Fruit fly (Drosophila melanogaster) whole organism, embryonic: Measurements from ENCODE around the gene Rab19.
A peak's percentile ranks its signal among the peaks of the same experiment; 100 is the strongest.

Experiments
- Awh ChIP-seq: fragments of 200-800 bp; sonication (Bioruptor generic); IDR thresholded peaks from 2 replicates; pipeline ENCODE4, ENCODE4 v1.3.6; 2022; ENCODE audit warnings: missing biosample characterization, missing genetic modification characterization
- CG1024 ChIP-seq: fragments of 200-800 bp; sonication (Bioruptor generic); IDR thresholded peaks from 2 replicates; pipeline ENCODE4 v1.3.6; 2022; ENCODE audit warnings: missing biosample characterization, missing genetic modification characterization
- CG10543 ChIP-seq: fragments of 200-800 bp; sonication (Bioruptor generic); optimal IDR thresholded peaks from 3 replicates; lab custom pipeline; 2017; ENCODE audit warnings: missing biosample characterization, mild to moderate bottlenecking, missing genetic modification characterization, moderate library complexity
- CG11456 ChIP-seq: fragments of 200-800 bp; sonication (Bioruptor generic); IDR thresholded peaks from 3 replicates; pipeline ENCODE4 v1.3.6; 2022; ENCODE audit warnings: missing biosample characterization, missing genetic modification characterization
- CG11560 ChIP-seq: fragments of 200-800 bp; sonication (Bioruptor generic); IDR thresholded peaks from 3 replicates; pipeline ENCODE4 v1.3.6; 2022; ENCODE audit warnings: missing biosample characterization, missing genetic modification characterization
- CG11723 ChIP-seq: fragments of 200-800 bp; sonication (Bioruptor generic); optimal IDR thresholded peaks from 2 replicates; lab custom pipeline; 2017; ENCODE audit warnings: missing biosample characterization, mild to moderate bottlenecking, missing genetic modification characterization
- CG1233 ChIP-seq: fragments of 200-800 bp; sonication (Bioruptor generic); optimal IDR thresholded peaks from 4 replicates; lab custom pipeline; 2018; ENCODE audit warnings: missing biosample characterization, mild to moderate bottlenecking, missing genetic modification characterization
- CG12769 ChIP-seq: fragments of 200-800 bp; sonication (Bioruptor generic); optimal IDR thresholded peaks from 2 replicates; lab custom pipeline; 2019; ENCODE audit warnings: missing biosample characterization, mild to moderate bottlenecking, missing genetic modification characterization, moderate library complexity
- CG15073 ChIP-seq: fragments of 200-800 bp; sonication (Bioruptor generic); optimal IDR thresholded peaks from 2 replicates; lab custom pipeline; 2016; ENCODE audit warnings: missing biosample characterization, missing genetic modification characterization
- CG1529 ChIP-seq: fragments of 200-800 bp; sonication (Bioruptor generic); optimal IDR thresholded peaks from 3 replicates; lab custom pipeline; 2018; ENCODE audit warnings: missing biosample characterization, missing genetic modification characterization
- CG16863 ChIP-seq: fragments of 200-800 bp; sonication (Bioruptor generic); optimal IDR thresholded peaks from 3 replicates; lab custom pipeline; 2016; ENCODE audit warnings: missing biosample characterization, missing genetic modification characterization
- CG18619 ChIP-seq: fragments of 200-800 bp; sonication (Bioruptor generic); optimal IDR thresholded peaks from 3 replicates; lab custom pipeline; 2017; ENCODE audit warnings: missing biosample characterization, mild to moderate bottlenecking, missing genetic modification characterization
- CG2202 ChIP-seq: fragments of 200-800 bp; sonication (Bioruptor generic); optimal IDR thresholded peaks from 2 replicates; lab custom pipeline; 2018; ENCODE audit warnings: missing biosample characterization, mild to moderate bottlenecking, missing genetic modification characterization
- CG2678 ChIP-seq: fragments of 200-800 bp; sonication (Bioruptor generic); optimal IDR thresholded peaks from 3 replicates; lab custom pipeline; 2019; ENCODE audit warnings: missing biosample characterization, mild to moderate bottlenecking, missing genetic modification characterization, moderate library complexity
- CG32772 ChIP-seq: fragments of 200-800 bp; sonication (Bioruptor generic); IDR thresholded peaks from 2 replicates; pipeline ENCODE4 v1.3.6; 2022; ENCODE audit warnings: missing biosample characterization, missing genetic modification characterization
- CG34224 ChIP-seq: fragments of 200-800 bp; sonication (Bioruptor generic); IDR thresholded peaks from 3 replicates; pipeline ENCODE4 v1.3.6; 2022; ENCODE audit warnings: missing biosample characterization, missing genetic modification characterization; ENCODE audit not compliant: partially characterized antibody
- CG43689 ChIP-seq: fragments of 200-800 bp; sonication (Bioruptor generic); IDR thresholded peaks from 2 replicates; pipeline ENCODE4 v1.3.6; 2022; ENCODE audit warnings: missing biosample characterization, missing genetic modification characterization
- CG4820 ChIP-seq: fragments of 200-800 bp; sonication (Bioruptor generic); optimal IDR thresholded peaks from 3 replicates; lab custom pipeline; 2016; ENCODE audit warnings: missing biosample characterization, missing genetic modification characterization
- CG6683 ChIP-seq: fragments of 200-800 bp; sonication (Bioruptor generic); optimal IDR thresholded peaks from 2 replicates; lab custom pipeline; 2017; ENCODE audit warnings: missing biosample characterization, mild to moderate bottlenecking, missing genetic modification characterization, missing genetic modification reagents
- CG7786 ChIP-seq: fragments of 200-800 bp; sonication (Bioruptor generic); optimal IDR thresholded peaks from 2 replicates; lab custom pipeline; 2016; ENCODE audit warnings: missing biosample characterization, missing genetic modification characterization
- CG7928 ChIP-seq: fragments of 200-800 bp; sonication (Bioruptor generic); optimal IDR thresholded peaks from 2 replicates; lab custom pipeline; 2017; ENCODE audit warnings: missing biosample characterization, mild to moderate bottlenecking, missing genetic modification characterization
- CG8944 ChIP-seq: fragments of 200-800 bp; sonication (Bioruptor generic); optimal IDR thresholded peaks from 3 replicates; lab custom pipeline; 2016; ENCODE audit warnings: missing biosample characterization, missing genetic modification characterization
- CG9609 ChIP-seq: fragments of 200-800 bp; sonication (Bioruptor generic); optimal IDR thresholded peaks from 3 replicates; lab custom pipeline; 2016; ENCODE audit warnings: missing biosample characterization, missing genetic modification characterization
- CG9797 ChIP-seq: fragments of 200-800 bp; sonication (Bioruptor generic); optimal IDR thresholded peaks from 3 replicates; lab custom pipeline; 2018; ENCODE audit warnings: missing biosample characterization, mild to moderate bottlenecking, missing genetic modification characterization
- Drgx ChIP-seq: fragments of 200-800 bp; sonication (Bioruptor generic); IDR thresholded peaks from 2 replicates; pipeline ENCODE4 v1.3.6; 2022; ENCODE audit warnings: missing biosample characterization, missing genetic modification characterization
- Fer1 ChIP-seq: fragments of 200-800 bp; sonication (Bioruptor generic); optimal IDR thresholded peaks from 2 replicates; lab custom pipeline; 2017; ENCODE audit warnings: missing biosample characterization, mild to moderate bottlenecking, missing genetic modification characterization
- Fer2 ChIP-seq: fragments of 200-800 bp; sonication (Bioruptor generic); optimal IDR thresholded peaks from 2 replicates; lab custom pipeline; 2018; ENCODE audit warnings: missing biosample characterization, mild to moderate bottlenecking, missing genetic modification characterization, moderate library complexity
- GATAe ChIP-seq: fragments of 200-800 bp; sonication (Bioruptor generic); conservative IDR thresholded peaks from 2 replicates; pipeline ENCODE4 v1.3.6; 2022; ENCODE audit warnings: missing biosample characterization, missing genetic modification characterization
- HmgZ ChIP-seq: fragments of 200-800 bp; sonication (Bioruptor generic); optimal IDR thresholded peaks from 2 replicates; lab custom pipeline; 2018; ENCODE audit warnings: missing biosample characterization, mild to moderate bottlenecking, missing genetic modification characterization
- Lhr ChIP-seq: fragments of 200-800 bp; sonication (Bioruptor generic); optimal IDR thresholded peaks from 3 replicates; lab custom pipeline; 2017; ENCODE audit warnings: mild to moderate bottlenecking, missing biosample characterization, missing genetic modification reagents, missing genetic modification characterization
- NC2β ChIP-seq: fragments of 200-800 bp; sonication (Bioruptor generic); optimal IDR thresholded peaks from 2 replicates; lab custom pipeline; 2016; ENCODE audit warnings: missing biosample characterization, missing genetic modification characterization
- Oaz ChIP-seq: fragments of 200-800 bp; sonication (Bioruptor generic); IDR thresholded peaks from 2 replicates; pipeline ENCODE4 v1.3.6; 2022; ENCODE audit warnings: missing biosample characterization, missing genetic modification characterization
- Optix ChIP-seq: fragments of 200-800 bp; sonication (Bioruptor generic); IDR thresholded peaks from 3 replicates; pipeline ENCODE4 v1.3.6; 2022; ENCODE audit warnings: missing biosample characterization, missing genetic modification characterization
- Trl ChIP-seq, 3 experiments: fragments of >200 bp in 2 of 3; fragments of 200-800 bp in 1 of 3; sonication (Bioruptor generic) in 1 of 3; optimal IDR thresholded peaks; 2 replicates in 1 of 3; 3 replicates in 2 of 3; lab custom pipeline; 2016 to 2017; ENCODE audit warnings: missing biosample characterization in 1 of 3, missing genetic modification characterization in 1 of 3
- YL-1 ChIP-seq: fragments of 200-800 bp; sonication (Bioruptor generic); optimal IDR thresholded peaks from 3 replicates; lab custom pipeline; 2017; ENCODE audit warnings: missing biosample characterization, mild to moderate bottlenecking, missing genetic modification characterization
- dimm ChIP-seq: fragments of 200-800 bp; sonication (Bioruptor generic); IDR thresholded peaks from 2 replicates; pipeline ENCODE4 v1.3.6; 2022; ENCODE audit warnings: missing biosample characterization, missing genetic modification characterization
- fru ChIP-seq: fragments of >200 bp; optimal IDR thresholded peaks from 2 replicates; lab custom pipeline; 2017
- ftz-f1 ChIP-seq: fragments of 200-800 bp; sonication (Bioruptor generic); optimal IDR thresholded peaks from 2 replicates; lab custom pipeline; 2016; ENCODE audit warnings: missing biosample characterization, missing genetic modification characterization
- fu2 ChIP-seq: fragments of 200-800 bp; sonication (Bioruptor generic); optimal IDR thresholded peaks from 2 replicates; lab custom pipeline; 2016; ENCODE audit warnings: missing biosample characterization, missing genetic modification characterization
- ken ChIP-seq: fragments of 200-800 bp; sonication (Bioruptor generic); IDR thresholded peaks from 3 replicates; pipeline ENCODE4 v1.3.6; 2022; ENCODE audit warnings: missing biosample characterization, missing genetic modification characterization
- lilli ChIP-seq: fragments of 200-800 bp; sonication (Bioruptor generic); optimal IDR thresholded peaks from 3 replicates; lab custom pipeline; 2016; ENCODE audit warnings: missing biosample characterization, missing genetic modification characterization
- lola ChIP-seq, 3 experiments: fragments of >200 bp in 2 of 3; fragments of 200-800 bp in 1 of 3; sonication (Bioruptor generic) in 1 of 3; optimal IDR thresholded peaks; 2 replicates each; lab custom pipeline; 2017 to 2019; ENCODE audit warnings: missing biosample characterization in 3 of 3, missing genetic modification characterization in 3 of 3, mild to moderate bottlenecking in 1 of 3, moderate library complexity in 1 of 3
- phol ChIP-seq: fragments of 200-800 bp; sonication (Bioruptor generic); optimal IDR thresholded peaks from 3 replicates; lab custom pipeline; 2018; ENCODE audit warnings: missing biosample characterization, mild to moderate bottlenecking, missing genetic modification characterization, moderate library complexity
- sim ChIP-seq: fragments of 200-800 bp; sonication (Bioruptor generic); IDR thresholded peaks from 2 replicates; pipeline ENCODE4 v1.3.6; 2022; ENCODE audit warnings: missing biosample characterization, missing genetic modification characterization
- sqz ChIP-seq: fragments of 200-800 bp; sonication (Bioruptor generic); optimal IDR thresholded peaks from 3 replicates; lab custom pipeline; 2018; ENCODE audit warnings: missing biosample characterization, mild to moderate bottlenecking, missing genetic modification characterization
- tap ChIP-seq: fragments of 200-800 bp; optimal IDR thresholded peaks from 3 replicates; lab custom pipeline; 2019; ENCODE audit warnings: missing biosample characterization, mild to moderate bottlenecking, missing genetic modification characterization, moderate library complexity
- toy ChIP-seq: fragments of 200-800 bp; sonication (Bioruptor generic); IDR thresholded peaks from 2 replicates; pipeline ENCODE4 v1.3.6; 2022; ENCODE audit warnings: missing biosample characterization, missing genetic modification characterization
- vvl ChIP-seq: fragments of 200-800 bp; sonication (Bioruptor generic); IDR thresholded peaks from 2 replicates; pipeline ENCODE4 v1.3.6; 2022; ENCODE audit warnings: missing biosample characterization, missing genetic modification characterization
- z ChIP-seq: fragments of 200-800 bp; sonication (Bioruptor generic); IDR thresholded peaks from 3 replicates; pipeline ENCODE4 v1.3.6; 2022; ENCODE audit warnings: missing biosample characterization, missing genetic modification characterization
- zfh1 ChIP-seq: fragments of 200-800 bp; sonication (Bioruptor generic); IDR thresholded peaks from 3 replicates; pipeline ENCODE4 v1.3.6; 2022; ENCODE audit warnings: missing biosample characterization, missing genetic modification characterization

The Rab19 gene

dm6 chr3L:8289336-8290258 lies 7.2 kb upstream of the Rab19 start, which contains the start of gene cert (continued):
- TF ChIP-seq Lhr (peak; percentile 37), CG11723 (GFP tag; lab: Kevin White, UChicago) (no peak), fu2 (no peak), zfh1 (no peak), sqz (peak; percentile 31), CG12769 (tag; lab: Kevin White, UChicago) (peak; percentile 24), lola (GFP tag; optimal IDR thresholded peaks at IDR 0.05; lab: Kevin White, UChicago) (peak in 1 of 3 experiments; percentile 15), CG11456 (GFP tag; lab: Robert Waterston, UW) (no peak; the same call in 2 of the 3 replicates), ftz-f1 (GFP tag; lab: Kevin White, UChicago) (no peak), z (GFP tag; lab: Robert Waterston, UW) (no peak), CG43689 (GFP tag; lab: Robert Waterston, UW) (no peak), sim (GFP tag; lab: Robert Waterston, UW) (no peak), GATAe (GFP tag; lab: Robert Waterston, UW) (no peak), Oaz (GFP tag; lab: Robert Waterston, UW) (no peak), NC2β (GFP tag; lab: Kevin White, UChicago) (peak; percentile 33), toy (GFP tag; lab: Robert Waterston, UW) (no peak), CG16863 (GFP tag; lab: Kevin White, UChicago) (no peak), CG15073 (GFP tag; lab: Kevin White, UChicago) (no peak), CG18619 (GFP tag; lab: Kevin White, UChicago) (peak; percentile 11), Fer2 (tag; lab: Kevin White, UChicago) (no peak), fru (lab: Kevin White, UChicago) (no peak), tap (no peak), Fer1 (GFP tag; lab: Kevin White, UChicago) (peak; percentile 44), vvl (GFP tag; lab: Robert Waterston, UW) (0 out of 2 replicates have a peak, but pooled peaks have one; percentile 29), CG7928 (GFP tag; lab: Kevin White, UChicago) (no peak), CG1233 (GFP tag; lab: Kevin White, UChicago) (no peak), Awh (GFP tag; lab: Robert Waterston, UW) (0 out of 2 replicates have a peak, but pooled peaks have one; percentile 25), CG2678 (tag; lab: Kevin White, UChicago) (no peak), CG32772 (GFP tag; lab: Robert Waterston, UW) (no peak), CG11560 (tag; lab: Robert Waterston, UW) (no peak), CG34224 (peak; percentile 73), lilli (peak; percentile 48), CG1024 (no peak), Trl (optimal IDR thresholded peaks at IDR 0.05; lab: Kevin White, UChicago) (no peak), Trl (GFP tag; optimal IDR thresholded peaks at IDR 0.05; lab: Kevin White, UChicago) (peak; percentile 4), CG10543 (GFP tag; lab: Kevin White, UChicago) (peak; percentile 36), ken (GFP tag; lab: Robert Waterston, UW) (no peak), CG7786 (peak; percentile 36), CG6683 (GFP tag; lab: Kevin White, UChicago) (no peak), CG1529 (GFP tag; lab: Kevin White, UChicago) (no peak), YL-1 (GFP tag; lab: Kevin White, UChicago) (peak; percentile 52), Drgx (no peak), CG4820 (GFP tag; lab: Kevin White, UChicago) (no peak), CG8944 (GFP tag; lab: Kevin White, UChicago) (no peak), CG9797 (GFP tag; lab: Kevin White, UChicago) (peak; percentile 17), HmgZ (tag; lab: Kevin White, UChicago) (no peak), dimm (no peak), Optix (no peak), CG9609 (GFP tag; lab: Kevin White, UChicago) (no peak), phol (peak; percentile 57), CG2202 (no peak)
